Fruit fly (Drosophila melanogaster): ENCODE measurements around the gene CG5262.

DNA sequence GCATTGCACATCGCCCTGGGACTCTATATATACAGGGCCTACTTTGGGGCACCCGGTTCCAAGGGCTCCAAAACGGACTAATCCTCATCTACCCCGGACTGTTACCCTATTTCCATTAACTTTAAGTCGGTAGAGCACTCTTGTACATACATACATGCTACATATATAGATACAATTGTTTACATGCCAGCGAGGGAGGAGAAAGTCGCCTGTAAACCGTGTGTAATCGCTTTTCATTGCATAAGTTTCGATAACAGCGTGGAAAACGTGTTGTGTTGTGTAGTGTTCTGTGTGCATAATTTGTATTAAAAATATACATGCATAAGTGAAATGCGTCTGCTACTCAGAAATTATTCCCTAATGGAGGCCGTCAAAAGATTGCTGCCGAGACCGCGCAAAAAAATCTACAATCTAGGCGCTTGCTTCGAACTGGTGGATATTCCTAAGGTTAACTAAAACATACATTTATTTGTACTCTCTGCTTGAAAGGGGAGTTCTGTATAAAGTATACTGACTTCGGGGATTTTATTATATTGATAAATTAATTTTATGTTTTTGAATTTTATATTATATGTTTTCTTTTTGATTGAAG is 44.0 kb upstream of the CG5262 start, which contains the start of gene isoQC:
- no peak for TF ChIP-seq Pif1B (GFP tag; optimal IDR thresholded peaks at IDR 0.05)
- no peak for TF ChIP-seq CG10348 (GFP tag; IDR thresholded peaks at IDR 0.05)
- no peak for TF ChIP-seq CG8159 (tag; optimal IDR thresholded peaks at IDR 0.05)
- TF ChIP-seq CG12605 (GFP tag; IDR thresholded peaks at IDR 0.05), result no peak
- no peak for TF ChIP-seq Ets98B (GFP tag; IDR thresholded peaks at IDR 0.05)
- no peak for TF ChIP-seq CG9948 (tag; optimal IDR thresholded peaks at IDR 0.05)
- TF ChIP-seq EcR (GFP tag; optimal IDR thresholded peaks at IDR 0.05), result no peak
- TF ChIP-seq rn (GFP tag; IDR thresholded peaks at IDR 0.05), result no peak
- no peak for TF ChIP-seq CG34367 (tag; optimal IDR thresholded peaks at IDR 0.05)
- TF ChIP-seq CG4496 (GFP tag; IDR thresholded peaks at IDR 0.05), result no peak
- TF ChIP-seq gl (tag; optimal IDR thresholded peaks at IDR 0.05), result no peak
- no peak for TF ChIP-seq D1 (tag; optimal IDR thresholded peaks at IDR 0.05)
- no peak for TF ChIP-seq Pif1A (GFP tag; optimal IDR thresholded peaks at IDR 0.05)
